Fruit fly (Drosophila melanogaster) whole organism, embryonic: ENCODE results near the gene Decay.

Experiments
- Asciz ChIP-seq: fragments of 200-800 bp; sonication (Bioruptor generic); optimal IDR thresholded peaks from 2 replicates; lab custom pipeline; 2017; ENCODE audit warnings: missing biosample characterization, mild to moderate bottlenecking, missing genetic modification characterization, missing genetic modification reagents
- CG11504 ChIP-seq: fragments of 200-800 bp; sonication (Bioruptor generic); optimal IDR thresholded peaks from 3 replicates; lab custom pipeline; 2019; ENCODE audit warnings: missing biosample characterization, mild to moderate bottlenecking, missing genetic modification characterization, moderate library complexity
- CG12299 ChIP-seq: fragments of 200-800 bp; sonication (Bioruptor generic); optimal IDR thresholded peaks from 2 replicates; lab custom pipeline; 2018; ENCODE audit warnings: missing biosample characterization, mild to moderate bottlenecking, missing genetic modification characterization
- CG13894 ChIP-seq: fragments of 200-800 bp; sonication (Bioruptor generic); optimal IDR thresholded peaks from 3 replicates; lab custom pipeline; 2018; ENCODE audit warnings: missing biosample characterization, mild to moderate bottlenecking, missing genetic modification characterization, moderate library complexity
- CG17829 ChIP-seq: fragments of 200-800 bp; optimal IDR thresholded peaks from 2 replicates; lab custom pipeline; 2019; ENCODE audit warnings: missing biosample characterization, mild to moderate bottlenecking, missing genetic modification characterization, moderate library complexity
- CG18476 ChIP-seq: fragments of 200-800 bp; sonication (Bioruptor generic); optimal IDR thresholded peaks from 2 replicates; lab custom pipeline; 2016; ENCODE audit warnings: missing biosample characterization, mild to moderate bottlenecking, missing genetic modification characterization
- CG2129 ChIP-seq: fragments of 200-800 bp; sonication (Bioruptor generic); IDR thresholded peaks from 2 replicates; pipeline ENCODE4 v1.3.6; 2022; ENCODE audit warnings: missing biosample characterization, missing genetic modification characterization; ENCODE audit not compliant: partially characterized antibody
- CG2199 ChIP-seq: fragments of 200-800 bp; sonication (Bioruptor generic); IDR thresholded peaks from 3 replicates; pipeline ENCODE4 v1.3.6; 2022; ENCODE audit warnings: missing biosample characterization, missing genetic modification characterization
- CG30020 ChIP-seq: fragments of 200-800 bp; optimal IDR thresholded peaks from 2 replicates; lab custom pipeline; 2019; ENCODE audit warnings: missing biosample characterization, mild to moderate bottlenecking, missing genetic modification characterization, moderate library complexity
- CG3281 ChIP-seq: fragments of 200-800 bp; sonication (Bioruptor generic); optimal IDR thresholded peaks from 3 replicates; lab custom pipeline; 2017; ENCODE audit warnings: missing biosample characterization, mild to moderate bottlenecking, missing genetic modification characterization
- CG4360 ChIP-seq: fragments of 200-800 bp; sonication (Bioruptor generic); IDR thresholded peaks from 2 replicates; pipeline ENCODE4 v1.3.6; 2022; ENCODE audit warnings: missing biosample characterization, missing genetic modification characterization
- CG6654 ChIP-seq: fragments of 200-800 bp; sonication (Bioruptor generic); optimal IDR thresholded peaks from 2 replicates; lab custom pipeline; 2017; ENCODE audit warnings: missing biosample characterization, mild to moderate bottlenecking, missing genetic modification characterization
- CG7745 ChIP-seq: fragments of 200-800 bp; sonication (Bioruptor generic); optimal IDR thresholded peaks from 2 replicates; lab custom pipeline; 2018; ENCODE audit warnings: missing biosample characterization, mild to moderate bottlenecking, missing genetic modification characterization, moderate library complexity
- CG8290 ChIP-seq, 3 experiments: fragments of 200-800 bp; sonication (Bioruptor generic); optimal IDR thresholded peaks; 2 replicates each; lab custom pipeline; 2016 to 2019; ENCODE audit warnings: missing biosample characterization in 3 of 3, missing genetic modification characterization in 3 of 3, mild to moderate bottlenecking in 2 of 3, moderate library complexity in 1 of 3
- CG8359 ChIP-seq: fragments of 200-800 bp; sonication (Bioruptor generic); optimal IDR thresholded peaks from 2 replicates; lab custom pipeline; 2017; ENCODE audit warnings: missing biosample characterization, mild to moderate bottlenecking, missing genetic modification characterization, borderline replicate concordance
- CTCF ChIP-seq: fragments of 200-800 bp; sonication (Bioruptor generic); optimal IDR thresholded peaks from 2 replicates; lab custom pipeline; 2017; ENCODE audit warnings: missing biosample characterization, mild to moderate bottlenecking, missing genetic modification characterization, moderate library complexity
- CoRest ChIP-seq: fragments of 200-800 bp; sonication (Bioruptor generic); optimal IDR thresholded peaks from 3 replicates; lab custom pipeline; 2018; ENCODE audit warnings: missing biosample characterization, mild to moderate bottlenecking, missing genetic modification characterization, moderate library complexity
- D19A ChIP-seq: fragments of 200-800 bp; optimal IDR thresholded peaks from 3 replicates; lab custom pipeline; 2019; ENCODE audit warnings: missing biosample characterization, mild to moderate bottlenecking, missing genetic modification characterization, moderate library complexity
- Dad ChIP-seq: fragments of 200-800 bp; sonication (Bioruptor generic); optimal IDR thresholded peaks from 3 replicates; lab custom pipeline; 2016; ENCODE audit warnings: missing biosample characterization, missing genetic modification characterization
- Fer1 ChIP-seq: fragments of 200-800 bp; sonication (Bioruptor generic); optimal IDR thresholded peaks from 2 replicates; lab custom pipeline; 2017; ENCODE audit warnings: missing biosample characterization, mild to moderate bottlenecking, missing genetic modification characterization
- Fer3 ChIP-seq: fragments of 200-800 bp; sonication (Bioruptor generic); optimal IDR thresholded peaks from 2 replicates; lab custom pipeline; 2018; ENCODE audit warnings: missing biosample characterization, mild to moderate bottlenecking, missing genetic modification characterization, moderate library complexity
- Jarid2 ChIP-seq: fragments of 200-800 bp; sonication (Bioruptor generic); optimal IDR thresholded peaks from 3 replicates; lab custom pipeline; 2017; ENCODE audit warnings: mild to moderate bottlenecking, missing biosample characterization, missing genetic modification reagents, missing genetic modification characterization
- Lpt ChIP-seq: fragments of >200 bp; optimal IDR thresholded peaks from 2 replicates; lab custom pipeline; 2018; ENCODE audit warnings: missing biosample characterization, missing genetic modification characterization
- Med ChIP-seq: fragments of 200-800 bp; sonication (Bioruptor generic); peaks from one replicate; lab custom pipeline; 2016; ENCODE audit warnings: missing biosample characterization, missing genetic modification characterization, mild to moderate bottlenecking, inconsistent platforms, moderate library complexity
- Mrtf ChIP-seq: fragments of 200-800 bp; sonication (Bioruptor generic); IDR thresholded peaks from 3 replicates; pipeline ENCODE4 v1.3.6; 2022; ENCODE audit warnings: missing biosample characterization, missing genetic modification characterization
- Sox100B ChIP-seq: fragments of 200-800 bp; sonication (Bioruptor generic); optimal IDR thresholded peaks from 3 replicates; lab custom pipeline; 2018; ENCODE audit warnings: missing biosample characterization, mild to moderate bottlenecking, missing genetic modification characterization
- Ssrp ChIP-seq: fragments of 200-800 bp; sonication (Bioruptor generic); optimal IDR thresholded peaks from 2 replicates; lab custom pipeline; 2018; ENCODE audit warnings: missing biosample characterization, mild to moderate bottlenecking, missing genetic modification characterization, moderate library complexity
- Trl ChIP-seq, 3 experiments: fragments of >200 bp in 2 of 3; fragments of 200-800 bp in 1 of 3; sonication (Bioruptor generic) in 1 of 3; optimal IDR thresholded peaks; 2 replicates in 1 of 3; 3 replicates in 2 of 3; lab custom pipeline; 2016 to 2017; ENCODE audit warnings: missing biosample characterization in 1 of 3, missing genetic modification characterization in 1 of 3
- YL-1 ChIP-seq: fragments of 200-800 bp; sonication (Bioruptor generic); optimal IDR thresholded peaks from 3 replicates; lab custom pipeline; 2017; ENCODE audit warnings: missing biosample characterization, mild to moderate bottlenecking, missing genetic modification characterization
- abd-A ChIP-seq: fragments of 200-800 bp; sonication (Bioruptor generic); optimal IDR thresholded peaks from 3 replicates; lab custom pipeline; 2019; ENCODE audit warnings: missing biosample characterization, mild to moderate bottlenecking, missing genetic modification characterization, moderate library complexity
- bbx ChIP-seq: fragments of 200-800 bp; sonication (Bioruptor generic); IDR thresholded peaks from 2 replicates; pipeline ENCODE4 v1.3.6; 2022; ENCODE audit warnings: missing biosample characterization, missing genetic modification characterization; ENCODE audit not compliant: partially characterized antibody
- chm ChIP-seq: fragments of 200-800 bp; sonication (Bioruptor generic); IDR thresholded peaks from 2 replicates; pipeline ENCODE4 v1.3.6; 2022; ENCODE audit warnings: missing biosample characterization, missing genetic modification characterization
- fu2 ChIP-seq: fragments of 200-800 bp; sonication (Bioruptor generic); optimal IDR thresholded peaks from 2 replicates; lab custom pipeline; 2016; ENCODE audit warnings: missing biosample characterization, missing genetic modification characterization
- gcm ChIP-seq: fragments of 200-800 bp; sonication (Bioruptor generic); optimal IDR thresholded peaks from 2 replicates; lab custom pipeline; 2019; ENCODE audit warnings: missing biosample characterization, mild to moderate bottlenecking, missing genetic modification characterization, moderate library complexity
- hkb ChIP-seq, 2 experiments: fragments of 200-800 bp in 1 of 2; fragments of >200 bp in 1 of 2; sonication (Bioruptor generic) in 1 of 2; IDR thresholded peaks in 1 of 2; optimal IDR thresholded peaks in 1 of 2; 2 replicates each; pipeline versions ENCODE4 v1.3.6 to Lab custom; 2017 to 2022; ENCODE audit warnings: missing biosample characterization in 1 of 2, missing genetic modification characterization in 1 of 2
- nom ChIP-seq: fragments of 200-800 bp; sonication (Bioruptor generic); optimal IDR thresholded peaks from 2 replicates; lab custom pipeline; 2017; ENCODE audit warnings: missing biosample characterization, missing genetic modification characterization, mild to moderate bottlenecking, moderate library complexity, missing genetic modification reagents
- otp ChIP-seq: fragments of 200-800 bp; sonication (Bioruptor generic); IDR thresholded peaks from 3 replicates; pipeline ENCODE4, ENCODE4 v1.3.6; 2022; ENCODE audit warnings: missing biosample characterization, missing genetic modification characterization
- pros ChIP-seq: fragments of 200-800 bp; sonication (Bioruptor generic); optimal IDR thresholded peaks from 3 replicates; lab custom pipeline; 2019; ENCODE audit warnings: missing biosample characterization, mild to moderate bottlenecking, missing genetic modification characterization, moderate library complexity
- sqz ChIP-seq: fragments of 200-800 bp; sonication (Bioruptor generic); optimal IDR thresholded peaks from 3 replicates; lab custom pipeline; 2018; ENCODE audit warnings: missing biosample characterization, mild to moderate bottlenecking, missing genetic modification characterization
- vvl ChIP-seq: fragments of 200-800 bp; sonication (Bioruptor generic); IDR thresholded peaks from 2 replicates; pipeline ENCODE4 v1.3.6; 2022; ENCODE audit warnings: missing biosample characterization, missing genetic modification characterization
- wdn ChIP-seq: fragments of 200-800 bp; sonication (Bioruptor generic); IDR thresholded peaks from 2 replicates; pipeline ENCODE4 v1.3.6; 2022; ENCODE audit warnings: missing biosample characterization, missing genetic modification characterization

The Decay gene

DNA sequence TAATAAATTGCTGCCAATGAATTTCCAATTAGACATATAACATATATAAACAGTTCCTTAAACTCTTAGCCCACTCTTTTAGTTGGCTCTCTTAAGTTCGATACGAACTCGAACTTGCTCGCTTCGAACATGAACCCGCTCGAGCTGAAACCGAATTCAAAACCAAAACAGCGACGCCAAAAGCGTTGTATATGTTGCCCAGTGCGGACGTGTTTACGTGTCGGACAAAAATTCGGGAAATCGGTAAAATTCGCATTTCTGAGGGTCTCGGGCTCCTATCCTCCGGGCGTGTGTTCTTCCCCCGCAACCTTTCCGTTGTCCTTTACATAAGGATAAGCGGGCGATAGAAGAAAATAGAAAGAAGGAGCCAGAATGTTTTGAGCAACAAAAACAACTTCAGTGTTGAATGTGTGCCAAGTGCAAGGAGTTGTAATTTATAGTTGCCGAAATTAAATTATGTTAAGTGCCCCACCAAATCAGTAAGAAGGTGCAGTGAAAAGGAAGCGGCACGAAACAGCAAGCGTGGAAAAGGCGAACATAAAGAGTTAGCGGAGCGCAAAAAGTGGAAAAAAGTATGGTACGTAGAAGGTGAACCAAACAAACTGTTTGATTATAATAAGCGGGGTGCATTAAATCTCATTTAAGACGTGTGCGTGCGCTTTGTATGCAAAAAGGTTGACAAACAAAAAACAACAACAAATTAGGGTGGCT lies 1.9 kb upstream of the Decay start, which contains the start of gene CG42342 (continued):
- peak; percentile 7 for TF ChIP-seq CG13894
- TF ChIP-seq hkb (optimal IDR thresholded peaks at IDR 0.05; lab: Kevin White, UChicago) = no peak
- 0 out of 2 replicates have a peak, but pooled peaks have one; percentile 10 for TF ChIP-seq hkb (GFP tag; IDR thresholded peaks at IDR 0.05; lab: Robert Waterston, UW)
- no peak for TF ChIP-seq CG3281 (GFP tag; lab: Kevin White, UChicago)
- TF ChIP-seq gcm (GFP tag; lab: Kevin White, UChicago) = peak; percentile 38
- TF ChIP-seq Ssrp (tag; lab: Kevin White, UChicago) = no peak
- peak; percentile 6 for TF ChIP-seq Fer1 (GFP tag; lab: Kevin White, UChicago)
- TF ChIP-seq bbx (GFP tag; lab: Robert Waterston, UW) = peak; percentile 36; the same call in 1 of the 2 replicates
- TF ChIP-seq CG2129 (GFP tag; lab: Robert Waterston, UW) = no peak
- TF ChIP-seq sqz (GFP tag; lab: Kevin White, UChicago) = no peak
- TF ChIP-seq CG2199 (GFP tag; lab: Robert Waterston, UW) = 0 out of 3 replicates have a peak, but pooled peaks have one; percentile 12
- 0 out of 2 replicates have a peak, but pooled peaks have one; percentile 15 for TF ChIP-seq CG4360 (GFP tag; lab: Robert Waterston, UW)
- TF ChIP-seq CTCF (GFP tag; lab: Kevin White, UChicago) = no peak
- TF ChIP-seq chm = peak; percentile 46
- no peak for TF ChIP-seq CG8359 (GFP tag; lab: Kevin White, UChicago)
- TF ChIP-seq Trl (optimal IDR thresholded peaks at IDR 0.05; lab: Kevin White, UChicago) = peak; percentile 27 to 48
- no peak for TF ChIP-seq Trl (GFP tag; optimal IDR thresholded peaks at IDR 0.05; lab: Kevin White, UChicago)
- TF ChIP-seq Jarid2 (GFP tag; lab: Kevin White, UChicago) = peak; percentile 89
- no peak for TF ChIP-seq CG6654 (GFP tag; lab: Kevin White, UChicago)
- no peak for TF ChIP-seq CoRest (tag; lab: Kevin White, UChicago)
- TF ChIP-seq CG8290 (GFP tag; optimal IDR thresholded peaks at IDR 0.05; lab: Kevin White, UChicago) = no peak
- TF ChIP-seq CG8290 (tag; optimal IDR thresholded peaks at IDR 0.05; lab: Kevin White, UChicago) = peak in 1 of 2 experiments; percentile 40
- 0 out of 3 replicates have a peak, but pooled peaks have one; percentile 14 for TF ChIP-seq otp (GFP tag; lab: Robert Waterston, UW)
- peak; percentile 19 for TF ChIP-seq abd-A (tag; lab: Kevin White, UChicago)
- TF ChIP-seq vvl (GFP tag; lab: Robert Waterston, UW) = peak; percentile 65
- peak; percentile 56 for TF ChIP-seq pros (GFP tag; lab: Kevin White, UChicago)
- no peak for TF ChIP-seq CG12299
- TF ChIP-seq Med (GFP tag; lab: Kevin White, UChicago) = peak; percentile 75
- peak; percentile 20 for TF ChIP-seq nom
- TF ChIP-seq CG11504 (tag; lab: Kevin White, UChicago) = peak; percentile 15
- TF ChIP-seq CG7745 (tag; lab: Kevin White, UChicago) = no peak
- no peak for TF ChIP-seq Asciz (GFP tag; lab: Kevin White, UChicago)
- peak; percentile 3 for TF ChIP-seq D19A
- no peak for TF ChIP-seq YL-1
- TF ChIP-seq CG17829 (tag; lab: Kevin White, UChicago) = no peak

DNA sequence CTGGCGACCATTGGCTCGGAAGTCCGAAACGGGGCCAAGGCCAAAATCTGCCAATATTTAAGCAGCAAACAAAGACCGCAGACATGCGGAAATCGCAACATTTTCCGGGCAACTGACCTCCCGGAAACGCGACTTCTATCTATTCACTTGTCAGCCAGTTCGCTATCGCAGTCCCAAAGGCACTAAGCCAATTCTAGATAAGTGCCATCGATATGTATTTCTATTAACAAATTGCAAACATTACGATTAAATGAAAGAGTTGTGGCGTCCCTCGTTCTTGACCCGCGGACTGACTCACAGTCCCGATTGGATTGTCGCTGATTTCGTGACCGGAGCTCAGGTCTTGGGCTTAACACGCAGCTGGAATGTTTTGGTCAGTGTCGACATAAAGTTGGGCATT lies 2.0 kb downstream of the Decay start, which contains the start of gene Gr89a:
TSS of gene Gr89a (minus strand) at position 101 of the 400 bp plus-strand sequence.
- TF ChIP-seq Jarid2 (GFP tag; lab: Kevin White, UChicago) (no peak), Fer3 (tag; lab: Kevin White, UChicago) (no peak), Dad (no peak), Sox100B (no peak), CG18476 (GFP tag; lab: Kevin White, UChicago) (no peak), CG30020 (tag; lab: Kevin White, UChicago) (no peak), Mrtf (GFP tag; lab: Robert Waterston, UW) (no peak), Lpt (GFP tag; lab: Kevin White, UChicago) (no peak), fu2 (GFP tag; lab: Kevin White, UChicago) (no peak), wdn (GFP tag; lab: Robert Waterston, UW) (no peak)
